Fruit fly (Drosophila melanogaster) whole organism: ENCODE results near the gene cpo.

Experiments used
- Dll ChIP-seq: fragments of >200 bp; optimal IDR thresholded peaks from 2 replicates; lab custom pipeline; 2017
- EcR ChIP-seq, 2 experiments: fragments of >200 bp; optimal IDR thresholded peaks; 2 replicates each; lab custom pipeline; 2017; ENCODE audit warnings: missing biosample characterization in 2 of 2, missing genetic modification characterization in 2 of 2, missing genetic modification reagents in 2 of 2

dm6 chr3R:17916478-17916877, 3.2 kb upstream of the cpo start, which contains the start of gene Rim:
- TF ChIP-seq Dll (lab: Kevin White, UChicago) (no peak), EcR (GFP tag; optimal IDR thresholded peaks at IDR 0.05; lab: Kevin White, UChicago) (no peak)
